Worm (Caenorhabditis elegans): Measurements from ENCODE around the gene thoc-5.

ce11 chrIII:5380554-5380953 lies 31.4 kb upstream of the thoc-5 start:
- no peak for TF ChIP-seq fos-1 (tag; optimal IDR thresholded peaks at IDR 0.05)
- no peak for TF ChIP-seq aly-2 (tag; optimal IDR thresholded peaks at IDR 0.05)
- no peak for TF ChIP-seq egl-27 (tag; optimal IDR thresholded peaks at IDR 0.05)
- no peak for TF ChIP-seq lsy-2 (tag; optimal IDR thresholded peaks at IDR 0.05)
- TF ChIP-seq unc-62 (GFP tag; optimal IDR thresholded peaks at IDR 0.05), result no peak
- TF ChIP-seq lin-13 (GFP tag; optimal IDR thresholded peaks at IDR 0.05), result no peak
- no peak for TF ChIP-seq ama-1 (optimal IDR thresholded peaks at IDR 0.05)
- TF ChIP-seq lin-11 (tag; optimal IDR thresholded peaks at IDR 0.05), result no peak
- no peak for TF ChIP-seq mab-5 (tag; optimal IDR thresholded peaks at IDR 0.05)
